Fruit fly (Drosophila melanogaster) whole organism, prepupa: Measurements from ENCODE around the gene Ptpmeg2.

Source experiments
- CG10631 ChIP-seq: fragments of 200-800 bp; sonication (Bioruptor generic); optimal IDR thresholded peaks from 2 replicates; lab custom pipeline; 2016; ENCODE audit warnings: missing biosample characterization, missing genetic modification characterization
- CG10669 ChIP-seq: fragments of 200-800 bp; sonication (Bioruptor generic); optimal IDR thresholded peaks from 3 replicates; lab custom pipeline; 2018; ENCODE audit warnings: missing biosample characterization, mild to moderate bottlenecking, missing genetic modification characterization, moderate library complexity
- CG11294 ChIP-seq: fragments of 200-800 bp; sonication (Bioruptor generic); IDR thresholded peaks from 2 replicates; pipeline ENCODE4 v1.3.6; 2022; ENCODE audit warnings: missing biosample characterization, missing genetic modification characterization
- CG15336 ChIP-seq: fragments of 200-800 bp; sonication (Bioruptor generic); IDR thresholded peaks from 2 replicates; pipeline ENCODE4 v1.3.6; 2022; ENCODE audit warnings: missing biosample characterization, missing genetic modification characterization
- CG1621 ChIP-seq: fragments of 200-800 bp; sonication (Bioruptor generic); optimal IDR thresholded peaks from 3 replicates; lab custom pipeline; 2018; ENCODE audit warnings: missing biosample characterization, mild to moderate bottlenecking, missing genetic modification characterization
- CG16779 ChIP-seq: fragments of 200-800 bp; sonication (Bioruptor generic); optimal IDR thresholded peaks from 3 replicates; lab custom pipeline; 2017; ENCODE audit warnings: missing biosample characterization, mild to moderate bottlenecking, missing genetic modification characterization
- CG32006 ChIP-seq: fragments of 200-800 bp; sonication (Bioruptor generic); optimal IDR thresholded peaks from 3 replicates; lab custom pipeline; 2017; ENCODE audit warnings: missing biosample characterization, mild to moderate bottlenecking, missing genetic modification characterization
- CG34406 ChIP-seq: fragments of 200-800 bp; sonication (Bioruptor generic); optimal IDR thresholded peaks from 3 replicates; lab custom pipeline; 2016; ENCODE audit warnings: missing biosample characterization, missing genetic modification characterization
- CG3919 ChIP-seq: fragments of 200-800 bp; sonication (Bioruptor generic); optimal IDR thresholded peaks from 3 replicates; lab custom pipeline; 2016; ENCODE audit warnings: missing biosample characterization, missing genetic modification characterization
- CG6163 ChIP-seq: fragments of 200-800 bp; sonication (Bioruptor generic); IDR thresholded peaks from 3 replicates; pipeline ENCODE4 v1.3.6; 2022; ENCODE audit warnings: missing biosample characterization, missing genetic modification characterization
- CG6276 ChIP-seq: fragments of 200-800 bp; sonication (Bioruptor generic); optimal IDR thresholded peaks from 2 replicates; lab custom pipeline; 2017; ENCODE audit warnings: missing biosample characterization, mild to moderate bottlenecking, missing genetic modification characterization
- CG6792 ChIP-seq: fragments of 200-800 bp; sonication (Bioruptor generic); optimal IDR thresholded peaks from 3 replicates; lab custom pipeline; 2016; ENCODE audit warnings: missing biosample characterization, missing genetic modification characterization
- CG6854 ChIP-seq: fragments of 200-800 bp; sonication (Bioruptor generic); optimal IDR thresholded peaks from 2 replicates; lab custom pipeline; 2017; ENCODE audit warnings: missing biosample characterization, mild to moderate bottlenecking, missing genetic modification characterization
- CG7368 ChIP-seq: fragments of 200-800 bp; sonication (Bioruptor generic); optimal IDR thresholded peaks from 3 replicates; lab custom pipeline; 2016; ENCODE audit warnings: missing biosample characterization, missing genetic modification characterization
- CG8319 ChIP-seq: fragments of 200-800 bp; sonication (Bioruptor generic); optimal IDR thresholded peaks from 3 replicates; lab custom pipeline; 2016; ENCODE audit warnings: missing biosample characterization, missing genetic modification characterization
- CG8632 ChIP-seq: fragments of 200-800 bp; sonication (Bioruptor generic); optimal IDR thresholded peaks from 3 replicates; lab custom pipeline; 2016; ENCODE audit warnings: missing biosample characterization, missing genetic modification characterization
- CG9139 ChIP-seq: fragments of 200-800 bp; sonication (Bioruptor generic); optimal IDR thresholded peaks from 3 replicates; lab custom pipeline; 2017; ENCODE audit warnings: missing biosample characterization, mild to moderate bottlenecking, missing genetic modification characterization
- Eip75B ChIP-seq: fragments of 200-800 bp; sonication (Bioruptor generic); optimal IDR thresholded peaks from 3 replicates; lab custom pipeline; 2016; ENCODE audit warnings: missing biosample characterization, missing genetic modification characterization
- Eip93F ChIP-seq: fragments of 200-800 bp; sonication (Bioruptor generic); optimal IDR thresholded peaks from 2 replicates; lab custom pipeline; 2016; ENCODE audit warnings: missing biosample characterization, mild to moderate bottlenecking, missing genetic modification characterization
- Ets21C ChIP-seq: fragments of 200-800 bp; sonication (Bioruptor generic); optimal IDR thresholded peaks from 3 replicates; lab custom pipeline; 2016; ENCODE audit warnings: missing biosample characterization, missing genetic modification characterization
- Ets96B ChIP-seq: fragments of 200-800 bp; optimal IDR thresholded peaks from 2 replicates; lab custom pipeline; 2019; ENCODE audit warnings: missing biosample characterization, mild to moderate bottlenecking, missing genetic modification characterization, moderate library complexity
- Hr38 ChIP-seq: sonication (Bioruptor generic); optimal IDR thresholded peaks from 2 replicates; lab custom pipeline; 2016; ENCODE audit warnings: missing biosample characterization, missing genetic modification characterization
- Hr4 ChIP-seq: fragments of 200-800 bp; sonication (Bioruptor generic); optimal IDR thresholded peaks from 3 replicates; lab custom pipeline; 2016; ENCODE audit warnings: missing biosample characterization, missing genetic modification characterization
- Lpt ChIP-seq: fragments of 200-800 bp; sonication (Bioruptor generic); optimal IDR thresholded peaks from 3 replicates; lab custom pipeline; 2016; ENCODE audit warnings: missing biosample characterization, missing genetic modification characterization
- Met ChIP-seq: fragments of 200-800 bp; sonication (Bioruptor generic); optimal IDR thresholded peaks from 3 replicates; lab custom pipeline; 2016; ENCODE audit warnings: missing biosample characterization, missing genetic modification characterization
- Smox ChIP-seq: fragments of 200-800 bp; sonication (Bioruptor generic); optimal IDR thresholded peaks from 3 replicates; lab custom pipeline; 2016; ENCODE audit warnings: missing biosample characterization, missing genetic modification characterization
- Sox102F ChIP-seq: fragments of 200-800 bp; sonication (Bioruptor generic); optimal IDR thresholded peaks from 2 replicates; lab custom pipeline; 2016; ENCODE audit warnings: missing biosample characterization, mild to moderate bottlenecking, missing genetic modification characterization
- Sox14 ChIP-seq: fragments of 200-800 bp; sonication (Bioruptor generic); optimal IDR thresholded peaks from 3 replicates; lab custom pipeline; 2016; ENCODE audit warnings: missing biosample characterization, missing genetic modification characterization
- Sox15 ChIP-seq: fragments of 200-800 bp; sonication (Bioruptor generic); optimal IDR thresholded peaks from 3 replicates; lab custom pipeline; 2016; ENCODE audit warnings: missing biosample characterization, missing genetic modification characterization
- achi ChIP-seq: fragments of 200-800 bp; sonication (Bioruptor generic); optimal IDR thresholded peaks from 3 replicates; lab custom pipeline; 2016; ENCODE audit warnings: missing biosample characterization, missing genetic modification characterization
- cyc ChIP-seq: fragments of 200-800 bp; sonication (Bioruptor generic); optimal IDR thresholded peaks from 3 replicates; lab custom pipeline; 2016; ENCODE audit warnings: missing biosample characterization, missing genetic modification characterization
- eg ChIP-seq: fragments of 200-800 bp; sonication (Bioruptor generic); IDR thresholded peaks from 3 replicates; pipeline ENCODE4 v1.3.6; 2022; ENCODE audit warnings: missing biosample characterization, missing genetic modification characterization
- esn ChIP-seq: fragments of 200-800 bp; sonication (Bioruptor generic); optimal IDR thresholded peaks from 2 replicates; lab custom pipeline; 2016; ENCODE audit warnings: missing biosample characterization, mild to moderate bottlenecking, missing genetic modification characterization, moderate library complexity
- fd85E ChIP-seq: fragments of 200-800 bp; sonication (Bioruptor generic); optimal IDR thresholded peaks from 3 replicates; lab custom pipeline; 2016; ENCODE audit warnings: missing biosample characterization, missing genetic modification characterization
- fkh ChIP-seq: fragments of 200-800 bp; sonication (Bioruptor generic); optimal IDR thresholded peaks from 3 replicates; lab custom pipeline; 2017; ENCODE audit warnings: missing biosample characterization, mild to moderate bottlenecking, missing genetic modification characterization, moderate library complexity
- lz ChIP-seq: fragments of 200-800 bp; sonication (Bioruptor generic); optimal IDR thresholded peaks from 3 replicates; lab custom pipeline; 2016; ENCODE audit warnings: missing biosample characterization, missing genetic modification characterization
- pdm3 ChIP-seq: fragments of 200-800 bp; sonication (Bioruptor generic); optimal IDR thresholded peaks from 3 replicates; lab custom pipeline; 2016; ENCODE audit warnings: missing biosample characterization, missing genetic modification characterization
- spab ChIP-seq: fragments of 200-800 bp; sonication (Bioruptor generic); optimal IDR thresholded peaks from 2 replicates; lab custom pipeline; 2017; ENCODE audit warnings: missing biosample characterization, mild to moderate bottlenecking, missing genetic modification characterization, missing genetic modification reagents
- ss ChIP-seq, 2 experiments: fragments of 200-800 bp; sonication (Bioruptor generic); optimal IDR thresholded peaks; 2 replicates in 1 of 2; 3 replicates in 1 of 2; lab custom pipeline; 2017 to 2018; ENCODE audit warnings: mild to moderate bottlenecking in 2 of 2, missing biosample characterization in 2 of 2, missing genetic modification characterization in 2 of 2, moderate library complexity in 1 of 2
- svp ChIP-seq: fragments of 200-800 bp; sonication (Bioruptor generic); peaks from one replicate; lab custom pipeline; 2016; ENCODE audit warnings: missing biosample characterization, missing genetic modification characterization
- topi ChIP-seq: fragments of 200-800 bp; sonication (Bioruptor generic); optimal IDR thresholded peaks from 3 replicates; lab custom pipeline; 2016; ENCODE audit warnings: missing biosample characterization, missing genetic modification characterization
- vri ChIP-seq: fragments of 200-800 bp; sonication (Bioruptor generic); optimal IDR thresholded peaks from 3 replicates; lab custom pipeline; 2016; ENCODE audit warnings: missing biosample characterization, mild to moderate bottlenecking, missing genetic modification characterization

Ptpmeg2 gene

DNA sequence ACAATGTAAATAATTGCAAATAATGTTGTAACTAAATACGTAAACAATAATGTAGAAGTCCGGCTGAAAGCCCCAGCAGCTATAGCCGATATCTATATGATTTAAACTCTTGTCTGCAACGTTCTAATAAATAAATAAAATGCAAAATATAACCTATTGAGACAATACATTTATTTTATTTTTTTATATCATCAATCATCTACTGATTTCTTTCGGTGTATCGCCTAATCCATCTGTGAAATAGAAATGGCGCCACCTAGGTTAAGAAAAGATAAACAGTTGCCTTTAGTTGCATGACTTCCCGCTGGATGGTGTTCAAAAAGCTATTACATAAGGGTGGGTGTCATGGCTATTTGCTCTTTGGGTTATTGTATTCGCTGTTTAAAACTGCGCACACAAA is 28.7 kb upstream of the Ptpmeg2 start (continued):
- TF ChIP-seq CG10669 (GFP tag; lab: Kevin White, UChicago) (peak; percentile 94), CG9139 (peak; percentile 94), vri (GFP tag; lab: Kevin White, UChicago) (peak; percentile 74), Met (GFP tag; lab: Kevin White, UChicago) (peak; percentile 94), Sox15 (GFP tag; lab: Kevin White, UChicago) (peak; percentile 78), CG3919 (peak; percentile 91), CG15336 (GFP tag; lab: Robert Waterston, UW) (peak; percentile 98), svp (GFP tag; lab: Kevin White, UChicago) (peak; percentile 95)
- TF ChIP-seq, all 60 proteins: peak for 59

dm6 chrX:9686546-9687219 is 27.7 kb upstream of the Ptpmeg2 start, which contains the start of gene nej:
Gene nej, minus strand, starts transcription at chrX:9687066.
- TF ChIP-seq CG3919, result no peak
- no peak for TF ChIP-seq Eip93F (GFP tag; lab: Kevin White, UChicago)
- TF ChIP-seq Smox (GFP tag; lab: Kevin White, UChicago), result no peak
- no peak for TF ChIP-seq esn
- peak; percentile 97 for TF ChIP-seq fkh
- no peak for TF ChIP-seq CG10631 (GFP tag; lab: Kevin White, UChicago)
- peak; percentile 43 for TF ChIP-seq Sox14 (GFP tag; lab: Kevin White, UChicago)
- TF ChIP-seq CG6163 (GFP tag; lab: Robert Waterston, UW), result 0 out of 3 replicates have a peak, but pooled peaks have one; percentile 5
- TF ChIP-seq CG7368 (GFP tag; lab: Kevin White, UChicago), result no peak
- no peak for TF ChIP-seq fd85E
- no peak for TF ChIP-seq eg
- no peak for TF ChIP-seq achi (GFP tag; lab: Kevin White, UChicago)
- no peak for TF ChIP-seq CG6854 (GFP tag; lab: Kevin White, UChicago)
- TF ChIP-seq svp (GFP tag; lab: Kevin White, UChicago), result peak; percentile 82
- TF ChIP-seq Met (GFP tag; lab: Kevin White, UChicago), result no peak

DNA sequence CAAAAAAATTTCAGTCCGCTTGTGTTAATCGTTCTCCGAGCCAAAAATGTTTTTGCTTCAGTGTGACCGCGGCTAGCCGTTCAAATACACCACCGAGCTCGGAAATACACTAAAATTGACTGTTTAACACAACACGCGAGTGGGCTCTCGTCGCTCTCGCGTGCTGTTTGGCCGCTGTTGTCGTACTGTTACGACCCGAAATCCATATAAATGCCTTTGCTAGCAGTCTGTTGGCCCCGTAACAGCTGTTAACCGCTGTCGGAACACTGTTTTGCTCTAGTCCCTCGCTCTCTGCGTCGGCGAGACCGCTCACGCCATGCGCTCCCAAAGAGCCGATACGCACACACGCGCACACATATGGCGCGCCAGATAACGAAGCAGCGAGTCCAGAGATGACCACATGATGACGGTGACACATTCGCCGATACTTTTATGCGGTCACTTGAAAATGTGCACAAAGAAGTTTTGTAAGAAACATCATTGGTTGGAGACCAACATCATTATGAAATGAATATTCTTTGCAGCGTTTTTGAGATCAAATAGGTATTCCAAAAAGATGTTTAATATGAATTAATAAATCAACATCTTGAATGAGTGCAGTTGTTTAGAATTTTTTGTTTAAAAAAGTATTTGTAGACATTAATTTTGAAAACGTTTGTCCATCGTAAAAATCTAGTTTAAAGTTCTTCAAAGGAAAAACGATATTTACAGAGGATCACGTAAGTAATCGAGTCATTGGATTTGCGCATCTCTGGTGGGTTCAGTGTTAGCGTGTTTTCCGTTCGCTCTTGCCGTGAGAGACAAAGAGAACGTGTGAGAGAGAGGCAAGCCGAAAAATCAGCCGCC is 26.8 kb upstream of the Ptpmeg2 start:
- TF ChIP-seq Ets21C (GFP tag; lab: Kevin White, UChicago) (peak; percentile 47), CG6163 (GFP tag; lab: Robert Waterston, UW) (0 out of 3 replicates have a peak, but pooled peaks have one; percentile 51), CG34406 (GFP tag; lab: Kevin White, UChicago) (peak; percentile 21), Hr38 (GFP tag; lab: Kevin White, UChicago) (no peak), ss (GFP tag; optimal IDR thresholded peaks at IDR 0.05; lab: Kevin White, UChicago) (peak in 1 of 2 experiments; percentile 13), CG32006 (GFP tag; lab: Kevin White, UChicago) (peak; percentile 70), CG15336 (GFP tag; lab: Robert Waterston, UW) (no peak; the same call in 1 of the 2 replicates), CG10669 (GFP tag; lab: Kevin White, UChicago) (peak; percentile 41), cyc (peak; percentile 43), pdm3 (GFP tag; lab: Kevin White, UChicago) (peak; percentile 68), Lpt (GFP tag; lab: Kevin White, UChicago) (no peak), Ets96B (tag; lab: Kevin White, UChicago) (no peak), CG6276 (GFP tag; lab: Kevin White, UChicago) (peak; percentile 9), eg (no peak), CG9139 (no peak), CG1621 (no peak), Sox14 (GFP tag; lab: Kevin White, UChicago) (peak; percentile 70), CG7368 (GFP tag; lab: Kevin White, UChicago) (peak; percentile 11), lz (peak; percentile 64), Sox102F (peak; percentile 31), Hr4 (peak; percentile 48), CG3919 (no peak), vri (GFP tag; lab: Kevin White, UChicago) (peak; percentile 20), CG16779 (tag; lab: Kevin White, UChicago) (no peak), fd85E (no peak), CG11294 (GFP tag; lab: Robert Waterston, UW) (no peak), CG8319 (GFP tag; lab: Kevin White, UChicago) (peak; percentile 46), CG6792 (GFP tag; lab: Kevin White, UChicago) (peak; percentile 34), spab (GFP tag; lab: Kevin White, UChicago) (peak; percentile 12), topi (peak; percentile 72), CG8632 (GFP tag; lab: Kevin White, UChicago) (peak; percentile 47), achi (GFP tag; lab: Kevin White, UChicago) (peak; percentile 23), CG6854 (GFP tag; lab: Kevin White, UChicago) (no peak), Met (GFP tag; lab: Kevin White, UChicago) (peak; percentile 65), CG10631 (GFP tag; lab: Kevin White, UChicago) (peak; percentile 48), Eip75B (GFP tag; lab: Kevin White, UChicago) (peak; percentile 43)
